Worm (Caenorhabditis elegans) whole organism, L2 larva: Measurements from ENCODE around the gene C56G2.9.

Source experiments
- alr-1 ChIP-seq: fragments of 150-350 bp; optimal IDR thresholded peaks from 2 replicates; lab custom pipeline; 2014; ENCODE audit warnings: missing biosample characterization, missing genetic modification characterization
- blmp-1 ChIP-seq: sonication (generic microtip); optimal IDR thresholded peaks from 2 replicates; lab custom pipeline; 2017; ENCODE audit warnings: missing genetic modification characterization, mild to moderate bottlenecking, missing compliant biosample characterization, antibody characterized with exemption, moderate library complexity; ENCODE audit not compliant: insufficient read depth
- ceh-82 ChIP-seq: fragments of 150-350 bp; optimal IDR thresholded peaks from 2 replicates; lab custom pipeline; 2014; ENCODE audit warnings: missing biosample characterization, missing genetic modification characterization
- egl-27 ChIP-seq: sonication (generic microtip); optimal IDR thresholded peaks from 3 replicates; lab custom pipeline; 2017; ENCODE audit warnings: missing biosample characterization, missing genetic modification reagents, missing genetic modification characterization
- elt-3 ChIP-seq: sonication (generic microtip); optimal IDR thresholded peaks from 2 replicates; lab custom pipeline; 2017; ENCODE audit warnings: missing biosample characterization, missing genetic modification characterization
- lin-11 ChIP-seq: fragments of 150-350 bp; sonication (generic microtip); optimal IDR thresholded peaks from 2 replicates; lab custom pipeline; 2014; ENCODE audit warnings: missing biosample characterization, missing genetic modification characterization, inconsistent platforms, mixed read lengths
- lin-39 ChIP-seq: fragments of 150-350 bp; optimal IDR thresholded peaks from 2 replicates; lab custom pipeline; 2014; ENCODE audit warnings: missing biosample characterization, missing genetic modification reagents, missing genetic modification characterization
- peb-1 ChIP-seq: fragments of 150-350 bp; optimal IDR thresholded peaks from 2 replicates; lab custom pipeline; 2014; ENCODE audit warnings: missing biosample characterization, missing genetic modification characterization
- sma-9 ChIP-seq, 2 experiments: fragments of 150-350 bp in 1 of 2; sonication (generic microtip) in 1 of 2; optimal IDR thresholded peaks; 2 replicates each; lab custom pipeline; 2014 to 2016; ENCODE audit warnings: missing genetic modification characterization in 2 of 2, mild to moderate bottlenecking in 1 of 2, missing biosample characterization in 1 of 2, missing compliant biosample characterization in 1 of 2, missing genetic modification reagents in 1 of 2, moderate library complexity in 1 of 2
- snpc-4 ChIP-seq: fragments of 150-350 bp; optimal IDR thresholded peaks from 2 replicates; lab custom pipeline; 2014; ENCODE audit warnings: missing biosample characterization, missing genetic modification characterization

DNA sequence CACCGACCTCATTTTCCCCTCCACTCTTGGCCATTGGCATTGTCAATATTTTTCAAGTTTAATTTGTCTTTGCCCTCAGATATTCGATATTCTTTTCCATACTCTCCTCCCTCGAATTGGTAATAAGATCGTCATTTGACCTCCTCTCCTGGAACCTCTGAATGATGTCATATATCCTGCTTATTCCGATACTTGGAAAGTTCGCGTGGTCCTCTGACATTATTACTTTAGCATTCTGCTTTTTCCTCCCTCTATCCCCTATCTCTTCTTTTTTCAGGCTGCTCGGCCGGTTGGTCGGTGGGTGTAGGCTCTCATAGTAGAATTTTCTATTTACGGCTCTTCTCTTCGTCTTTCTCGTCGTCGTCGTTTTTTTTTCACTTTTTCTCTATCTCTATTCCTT is 9.3 kb upstream of the C56G2.9 start:
- no peak for TF ChIP-seq lin-11 (tag; lab: Kevin White, UChicago)
- TF ChIP-seq egl-27 (tag; lab: Kevin White, UChicago), result no peak
- no peak for TF ChIP-seq snpc-4 (tag; lab: Kevin White, UChicago)
- TF ChIP-seq elt-3 (tag; lab: Kevin White, UChicago), result no peak
- TF ChIP-seq blmp-1 (tag; lab: Kevin White, UChicago), result no peak
- TF ChIP-seq ceh-82, result no peak
- no peak for TF ChIP-seq peb-1 (tag; lab: Kevin White, UChicago)
- no peak for TF ChIP-seq lin-39 (tag; lab: Kevin White, UChicago)
- TF ChIP-seq sma-9 (GFP tag; optimal IDR thresholded peaks at IDR 0.05; lab: Kevin White, UChicago), result peak; percentile 52
- TF ChIP-seq sma-9 (tag; optimal IDR thresholded peaks at IDR 0.05; lab: Kevin White, UChicago), result no peak
- no peak for TF ChIP-seq alr-1 (tag; lab: Kevin White, UChicago)
